Worm (Caenorhabditis elegans) whole organism, early embryonic: ENCODE results near the gene T05D4.2.

Source experiments
- B0310.2 ChIP-seq: sonication (generic microtip); optimal IDR thresholded peaks from 2 replicates; lab custom pipeline; 2016; ENCODE audit warnings: mild to moderate bottlenecking, missing genetic modification characterization, missing compliant biosample characterization
- ama-1 ChIP-seq: fragments of 150-350 bp; optimal IDR thresholded peaks from 2 replicates; lab custom pipeline; 2014
- ceh-36 ChIP-seq: sonication (generic microtip); optimal IDR thresholded peaks from 2 replicates; lab custom pipeline; 2016; ENCODE audit warnings: missing genetic modification characterization, inconsistent platforms, missing compliant biosample characterization
- flt-1 ChIP-seq: fragments of 200-800 bp; sonication (Bioruptor generic); IDR thresholded peaks from 2 replicates; pipeline ENCODE4 v1.3.6; 2022; ENCODE audit warnings: missing genetic modification characterization, missing compliant biosample characterization
- sea-1 ChIP-seq: fragments of 200-800 bp; sonication (Bioruptor generic); conservative IDR thresholded peaks from 2 replicates; pipeline ENCODE4 v1.3.6; 2022; ENCODE audit warnings: missing genetic modification characterization, missing compliant biosample characterization

DNA sequence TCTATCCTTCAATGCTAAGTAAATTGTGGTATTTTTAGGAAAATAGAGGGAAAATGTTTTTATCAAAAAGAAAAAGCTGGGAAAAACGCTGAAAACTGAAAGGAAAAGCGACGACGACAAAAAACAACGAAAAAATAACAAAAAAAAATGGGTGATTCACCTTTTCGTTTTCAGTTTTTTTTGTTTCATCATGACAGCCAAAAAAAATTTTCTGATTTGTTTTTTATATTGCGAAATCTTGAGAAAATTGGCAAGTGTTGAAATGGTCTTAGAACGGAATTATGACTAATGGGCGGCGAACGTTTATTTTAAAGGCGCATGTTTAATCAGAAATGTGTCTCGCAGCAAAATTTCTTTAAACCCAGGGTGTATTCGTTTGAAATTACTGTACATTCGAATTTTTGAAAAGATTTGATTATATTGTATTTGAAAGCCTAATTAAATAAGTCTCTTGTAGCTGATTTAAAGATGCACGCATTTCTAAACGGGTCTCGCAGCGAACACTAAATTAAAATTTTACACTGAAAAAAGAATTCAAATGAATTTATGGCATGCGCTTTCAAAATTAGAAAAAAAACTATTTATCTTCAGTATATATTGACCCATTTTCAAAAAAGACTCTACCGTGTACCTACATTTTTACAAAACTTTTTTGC is 27.0 kb downstream of the T05D4.2 start:
- TF ChIP-seq flt-1 (GFP tag; lab: Robert Waterston, UW) (no peak), ceh-36 (tag; lab: Kevin White, UChicago) (no peak), B0310.2 (tag; lab: Kevin White, UChicago) (no peak), ama-1 (no peak), sea-1 (GFP tag; lab: Robert Waterston, UW) (no peak)
